Fruit fly (Drosophila melanogaster) whole organism, embryonic: ENCODE data around the gene CG32036.

Experiments used
- Awh ChIP-seq: fragments of 200-800 bp; sonication (Bioruptor generic); IDR thresholded peaks from 2 replicates; pipeline ENCODE4, ENCODE4 v1.3.6; 2022; ENCODE audit warnings: missing biosample characterization, missing genetic modification characterization
- BEAF-32 ChIP-seq: fragments of 200-800 bp; sonication (Bioruptor generic); optimal IDR thresholded peaks from 3 replicates; lab custom pipeline; 2017; ENCODE audit warnings: missing biosample characterization, missing genetic modification characterization, mild to moderate bottlenecking, moderate library complexity, missing genetic modification reagents
- CG10462 ChIP-seq: fragments of 200-800 bp; sonication (Bioruptor generic); optimal IDR thresholded peaks from 2 replicates; lab custom pipeline; 2016; ENCODE audit warnings: missing biosample characterization, missing genetic modification characterization
- CG12659 ChIP-seq: fragments of 200-800 bp; sonication (Bioruptor generic); optimal IDR thresholded peaks from 3 replicates; lab custom pipeline; 2017; ENCODE audit warnings: mild to moderate bottlenecking, missing biosample characterization, missing genetic modification reagents, missing genetic modification characterization
- CG13424 ChIP-seq: fragments of 200-800 bp; sonication (Bioruptor generic); optimal IDR thresholded peaks from 2 replicates; lab custom pipeline; 2019; ENCODE audit warnings: missing biosample characterization, mild to moderate bottlenecking, missing genetic modification characterization, moderate library complexity
- CG13775 ChIP-seq: fragments of 200-800 bp; sonication (Bioruptor generic); optimal IDR thresholded peaks from 3 replicates; lab custom pipeline; 2017; ENCODE audit warnings: missing biosample characterization, mild to moderate bottlenecking, missing genetic modification characterization
- CG14014 ChIP-seq: fragments of 200-800 bp; sonication (Bioruptor generic); IDR thresholded peaks from 2 replicates; pipeline ENCODE4 v1.3.6; 2022; ENCODE audit warnings: missing biosample characterization, missing genetic modification characterization
- CG16779 ChIP-seq: fragments of 200-800 bp; sonication (Bioruptor generic); IDR thresholded peaks from 2 replicates; pipeline ENCODE4 v1.3.6; 2022; ENCODE audit warnings: missing biosample characterization, missing genetic modification characterization
- CG18476 ChIP-seq: fragments of 200-800 bp; sonication (Bioruptor generic); optimal IDR thresholded peaks from 2 replicates; lab custom pipeline; 2016; ENCODE audit warnings: missing biosample characterization, mild to moderate bottlenecking, missing genetic modification characterization
- CG2116 ChIP-seq: fragments of 200-800 bp; sonication (Bioruptor generic); optimal IDR thresholded peaks from 3 replicates; lab custom pipeline; 2018; ENCODE audit warnings: missing biosample characterization, mild to moderate bottlenecking, missing genetic modification characterization
- CG2678 ChIP-seq: fragments of 200-800 bp; sonication (Bioruptor generic); optimal IDR thresholded peaks from 3 replicates; lab custom pipeline; 2019; ENCODE audit warnings: missing biosample characterization, mild to moderate bottlenecking, missing genetic modification characterization, moderate library complexity
- CG2712 ChIP-seq: fragments of 200-800 bp; optimal IDR thresholded peaks from 3 replicates; lab custom pipeline; 2019; ENCODE audit warnings: missing biosample characterization, mild to moderate bottlenecking, missing genetic modification characterization, moderate library complexity
- CG31441 ChIP-seq: fragments of 200-800 bp; sonication (Bioruptor generic); IDR thresholded peaks from 2 replicates; pipeline ENCODE4 v1.3.6; 2022; ENCODE audit warnings: missing biosample characterization, missing genetic modification characterization
- CG3163 ChIP-seq: fragments of 200-800 bp; sonication (Bioruptor generic); optimal IDR thresholded peaks from 3 replicates; lab custom pipeline; 2016; ENCODE audit warnings: missing biosample characterization, missing genetic modification characterization
- CG3281 ChIP-seq: fragments of 200-800 bp; sonication (Bioruptor generic); optimal IDR thresholded peaks from 3 replicates; lab custom pipeline; 2017; ENCODE audit warnings: missing biosample characterization, mild to moderate bottlenecking, missing genetic modification characterization
- CG3847 ChIP-seq: fragments of 200-800 bp; sonication (Bioruptor generic); IDR thresholded peaks from 2 replicates; pipeline ENCODE4 v1.3.6; 2022; ENCODE audit warnings: missing biosample characterization, missing genetic modification characterization
- CG4730 ChIP-seq: fragments of 200-800 bp; sonication (Bioruptor generic); IDR thresholded peaks from 2 replicates; pipeline ENCODE4 v1.3.6; 2022; ENCODE audit warnings: missing biosample characterization, missing genetic modification characterization
- CG6272 ChIP-seq: fragments of 200-800 bp; sonication (Bioruptor generic); IDR thresholded peaks from 2 replicates; pipeline ENCODE4 v1.3.6; 2022; ENCODE audit warnings: missing biosample characterization, missing genetic modification characterization
- CG6854 ChIP-seq: fragments of 200-800 bp; sonication (Bioruptor generic); optimal IDR thresholded peaks from 3 replicates; lab custom pipeline; 2017; ENCODE audit warnings: missing biosample characterization, mild to moderate bottlenecking, missing genetic modification characterization
- CG8924 ChIP-seq: fragments of 200-800 bp; optimal IDR thresholded peaks from 3 replicates; lab custom pipeline; 2019; ENCODE audit warnings: missing biosample characterization, mild to moderate bottlenecking, missing genetic modification characterization, moderate library complexity
- CG9727 ChIP-seq: fragments of 200-800 bp; sonication (Bioruptor generic); optimal IDR thresholded peaks from 3 replicates; lab custom pipeline; 2017; ENCODE audit warnings: missing biosample characterization, mild to moderate bottlenecking, missing genetic modification characterization
- Eip74EF ChIP-seq, 2 experiments: fragments of 200-800 bp in 1 of 2; fragments of >200 bp in 1 of 2; sonication (Bioruptor generic) in 1 of 2; optimal IDR thresholded peaks; 2 replicates each; lab custom pipeline; 2017 to 2019; ENCODE audit warnings: missing biosample characterization in 2 of 2, missing genetic modification characterization in 2 of 2, mild to moderate bottlenecking in 1 of 2, moderate library complexity in 1 of 2
- Hr51 ChIP-seq, 2 experiments: fragments of 200-800 bp; sonication (Bioruptor generic); optimal IDR thresholded peaks; 2 replicates in 1 of 2; 3 replicates in 1 of 2; lab custom pipeline; 2016 to 2018; ENCODE audit warnings: missing biosample characterization in 2 of 2, missing genetic modification characterization in 2 of 2, mild to moderate bottlenecking in 1 of 2, moderate library complexity in 1 of 2
- Hsf ChIP-seq: fragments of 200-800 bp; sonication (Bioruptor generic); optimal IDR thresholded peaks from 3 replicates; lab custom pipeline; 2016; ENCODE audit warnings: missing biosample characterization, missing genetic modification characterization
- MBD-R2 ChIP-seq: fragments of 200-800 bp; sonication (Bioruptor generic); IDR thresholded peaks from 2 replicates; pipeline ENCODE4 v1.3.6; 2022; ENCODE audit warnings: missing biosample characterization, missing genetic modification characterization
- Meics ChIP-seq: fragments of 200-800 bp; sonication (Bioruptor generic); optimal IDR thresholded peaks from 2 replicates; lab custom pipeline; 2017; ENCODE audit warnings: missing biosample characterization, mild to moderate bottlenecking, missing genetic modification characterization
- NK7.1 ChIP-seq: fragments of 200-800 bp; sonication (Bioruptor generic); optimal IDR thresholded peaks from 3 replicates; lab custom pipeline; 2016; ENCODE audit warnings: missing biosample characterization, missing genetic modification characterization
- Sox102F ChIP-seq: fragments of 200-800 bp; sonication (Bioruptor generic); optimal IDR thresholded peaks from 2 replicates; lab custom pipeline; 2018; ENCODE audit warnings: missing biosample characterization, mild to moderate bottlenecking, missing genetic modification characterization, moderate library complexity
- chif ChIP-seq, 2 experiments: fragments of 200-800 bp; sonication (Bioruptor generic); optimal IDR thresholded peaks; 3 replicates each; lab custom pipeline; 2016; ENCODE audit warnings: missing biosample characterization in 2 of 2, missing genetic modification characterization in 2 of 2
- dpn ChIP-seq, 2 experiments: fragments of 200-800 bp; sonication (Bioruptor generic); optimal IDR thresholded peaks; 3 replicates each; lab custom pipeline; 2016; ENCODE audit warnings: missing biosample characterization in 2 of 2, missing genetic modification characterization in 2 of 2
- esg ChIP-seq: fragments of 200-800 bp; sonication (Bioruptor generic); conservative IDR thresholded peaks from 2 replicates; pipeline ENCODE4 v1.3.6; 2022; ENCODE audit warnings: missing biosample characterization, missing genetic modification characterization
- ewg ChIP-seq: fragments of 200-800 bp; sonication (Bioruptor generic); optimal IDR thresholded peaks from 3 replicates; lab custom pipeline; 2017; ENCODE audit warnings: mild to moderate bottlenecking, missing biosample characterization, missing genetic modification reagents, missing genetic modification characterization
- fd96Cb ChIP-seq: fragments of 200-800 bp; sonication (Bioruptor generic); optimal IDR thresholded peaks from 2 replicates; lab custom pipeline; 2018; ENCODE audit warnings: missing biosample characterization, mild to moderate bottlenecking, missing genetic modification characterization, moderate library complexity
- hb ChIP-seq: fragments of 200-800 bp; sonication (Bioruptor generic); IDR thresholded peaks from 3 replicates; pipeline ENCODE4 v1.3.6; 2022; ENCODE audit warnings: missing biosample characterization, missing genetic modification characterization; ENCODE audit not compliant: partially characterized antibody
- hbn ChIP-seq: fragments of 200-800 bp; sonication (Bioruptor generic); IDR thresholded peaks from 2 replicates; pipeline ENCODE4 v1.3.6; 2022; ENCODE audit warnings: missing biosample characterization, missing genetic modification characterization; ENCODE audit not compliant: partially characterized antibody
- jing ChIP-seq: fragments of 200-800 bp; sonication (Bioruptor generic); optimal IDR thresholded peaks from 2 replicates; lab custom pipeline; 2018; ENCODE audit warnings: missing biosample characterization, mild to moderate bottlenecking, missing genetic modification characterization
- lmd ChIP-seq: fragments of 200-800 bp; sonication (Bioruptor generic); IDR thresholded peaks from 2 replicates; pipeline ENCODE4 v1.3.6; 2022; ENCODE audit warnings: missing biosample characterization, missing genetic modification characterization
- lov ChIP-seq, 2 experiments: fragments of 200-800 bp in 1 of 2; fragments of >200 bp in 1 of 2; sonication (Bioruptor generic) in 1 of 2; IDR thresholded peaks in 1 of 2; optimal IDR thresholded peaks in 1 of 2; 2 replicates in 1 of 2; 3 replicates in 1 of 2; pipeline versions ENCODE4 v1.3.6 to Lab custom; 2017 to 2022; ENCODE audit warnings: missing biosample characterization in 1 of 2, missing genetic modification characterization in 1 of 2
- mam ChIP-seq: fragments of 200-800 bp; sonication (Bioruptor generic); optimal IDR thresholded peaks from 3 replicates; lab custom pipeline; 2016; ENCODE audit warnings: missing biosample characterization, missing genetic modification characterization
- pum ChIP-seq: fragments of 200-800 bp; sonication (Bioruptor generic); optimal IDR thresholded peaks from 2 replicates; lab custom pipeline; 2016; ENCODE audit warnings: missing biosample characterization, missing genetic modification characterization
- ranshi ChIP-seq: fragments of 200-800 bp; sonication (Bioruptor generic); IDR thresholded peaks from 2 replicates; pipeline ENCODE4 v1.3.6; 2022; ENCODE audit warnings: missing biosample characterization, missing genetic modification characterization
- ro ChIP-seq: fragments of 200-800 bp; sonication (Bioruptor generic); IDR thresholded peaks from 2 replicates; pipeline ENCODE4 v1.3.6; 2022; ENCODE audit warnings: missing biosample characterization, missing genetic modification characterization
- row ChIP-seq: fragments of 200-800 bp; sonication (Bioruptor generic); IDR thresholded peaks from 3 replicates; pipeline ENCODE4 v1.3.6; 2022; ENCODE audit warnings: missing biosample characterization, missing genetic modification characterization
- sc ChIP-seq, 3 experiments: fragments of >200 bp in 2 of 3; fragments of 200-800 bp in 1 of 3; sonication (Bioruptor generic) in 1 of 3; optimal IDR thresholded peaks; 2 replicates in 2 of 3; 3 replicates in 1 of 3; lab custom pipeline; 2017; ENCODE audit warnings: mild to moderate bottlenecking in 1 of 3, missing biosample characterization in 1 of 3, missing genetic modification characterization in 1 of 3, missing genetic modification reagents in 1 of 3
- shn ChIP-seq: fragments of 200-800 bp; sonication (Bioruptor generic); optimal IDR thresholded peaks from 3 replicates; lab custom pipeline; 2016; ENCODE audit warnings: missing biosample characterization, missing genetic modification characterization
- ttk ChIP-seq: fragments of 200-800 bp; sonication (Bioruptor generic); IDR thresholded peaks from 2 replicates; pipeline ENCODE4 v2.1.2; 2022; ENCODE audit warnings: missing biosample characterization, missing genetic modification characterization
- vfl ChIP-seq: fragments of 200-800 bp; sonication (Bioruptor generic); optimal IDR thresholded peaks from 2 replicates; lab custom pipeline; 2016; ENCODE audit warnings: missing biosample characterization, missing genetic modification characterization
- wek ChIP-seq: fragments of 200-800 bp; sonication (Bioruptor generic); optimal IDR thresholded peaks from 3 replicates; lab custom pipeline; 2018; ENCODE audit warnings: missing biosample characterization, mild to moderate bottlenecking, missing genetic modification characterization, moderate library complexity

CG32036 gene

dm6 chr3L:9468261-9468890 is 20.7 kb downstream of the CG32036 start (continued):
- TF ChIP-seq wek (GFP tag; lab: Kevin White, UChicago): no peak
- no peak for TF ChIP-seq NK7.1
- TF ChIP-seq CG14014 (GFP tag; lab: Robert Waterston, UW): no peak
- peak; percentile 16 to 33 for TF ChIP-seq dpn (GFP tag; optimal IDR thresholded peaks at IDR 0.05; lab: Kevin White, UChicago)
- no peak for TF ChIP-seq CG3847 (GFP tag; lab: Robert Waterston, UW)
- no peak for TF ChIP-seq ttk
- TF ChIP-seq CG2678 (tag; lab: Kevin White, UChicago): peak; percentile 73
- no peak for TF ChIP-seq CG6272 (GFP tag; lab: Robert Waterston, UW)
- TF ChIP-seq CG10462 (GFP tag; lab: Kevin White, UChicago): no peak
- no peak for TF ChIP-seq lov (optimal IDR thresholded peaks at IDR 0.05; lab: Kevin White, UChicago)
- no peak for TF ChIP-seq lov (GFP tag; IDR thresholded peaks at IDR 0.05; lab: Robert Waterston, UW)
- TF ChIP-seq shn (GFP tag; lab: Kevin White, UChicago): peak; percentile 15
- no peak for TF ChIP-seq sc (optimal IDR thresholded peaks at IDR 0.05; lab: Kevin White, UChicago)
- TF ChIP-seq sc (GFP tag; optimal IDR thresholded peaks at IDR 0.05; lab: Kevin White, UChicago): no peak
- peak; percentile 63; the same call in 1 of the 2 replicates for TF ChIP-seq CG31441 (GFP tag; lab: Robert Waterston, UW)
- peak; percentile 4 for TF ChIP-seq CG13424 (tag; lab: Kevin White, UChicago)
- peak in 1 of 2 experiments; percentile 9 for TF ChIP-seq chif (GFP tag; optimal IDR thresholded peaks at IDR 0.05; lab: Kevin White, UChicago)
- TF ChIP-seq ranshi (GFP tag; lab: Robert Waterston, UW): no peak
- no peak for TF ChIP-seq ro (GFP tag; lab: Robert Waterston, UW)
- TF ChIP-seq vfl (GFP tag; lab: Kevin White, UChicago): no peak
- TF ChIP-seq BEAF-32 (GFP tag; lab: Kevin White, UChicago): no peak
- no peak for TF ChIP-seq CG18476
- 0 out of 3 replicates have a peak, but pooled peaks have one; percentile 33 for TF ChIP-seq hb (GFP tag; lab: Robert Waterston, UW)
- TF ChIP-seq Hr51 (GFP tag; optimal IDR thresholded peaks at IDR 0.05; lab: Kevin White, UChicago): peak in 1 of 2 experiments; percentile 24
- TF ChIP-seq fd96Cb (tag; lab: Kevin White, UChicago): peak; percentile 33
- peak; percentile 34 for TF ChIP-seq CG2712 (tag; lab: Kevin White, UChicago)
- peak; percentile 17 for TF ChIP-seq CG12659 (GFP tag; lab: Kevin White, UChicago)
- TF ChIP-seq MBD-R2: no peak
- peak; percentile 35; the same call in 2 of the 3 replicates for TF ChIP-seq row
- TF ChIP-seq CG16779 (GFP tag; lab: Robert Waterston, UW): 0 out of 2 replicates have a peak, but pooled peaks have one; percentile 31
- TF ChIP-seq CG13775 (GFP tag; lab: Kevin White, UChicago): peak; percentile 26
- no peak for TF ChIP-seq CG4730 (GFP tag; lab: Robert Waterston, UW)
- TF ChIP-seq hbn: no peak
- TF ChIP-seq mam (GFP tag; lab: Kevin White, UChicago): peak; percentile 24
- TF ChIP-seq CG6854 (GFP tag; lab: Kevin White, UChicago): peak; percentile 45
- peak in 1 of 2 experiments; percentile 17 for TF ChIP-seq Eip74EF (GFP tag; optimal IDR thresholded peaks at IDR 0.05; lab: Kevin White, UChicago)
- TF ChIP-seq Sox102F (GFP tag; lab: Kevin White, UChicago): peak; percentile 50
- no peak for TF ChIP-seq esg (GFP tag; lab: Robert Waterston, UW)
- TF ChIP-seq Awh (GFP tag; lab: Robert Waterston, UW): no peak
- no peak for TF ChIP-seq CG2116
- peak; percentile 25 for TF ChIP-seq pum (GFP tag; lab: Kevin White, UChicago)
- TF ChIP-seq CG3163: no peak
- TF ChIP-seq CG9727 (GFP tag; lab: Kevin White, UChicago): peak; percentile 28
- peak; percentile 27 for TF ChIP-seq CG8924 (tag; lab: Kevin White, UChicago)
- TF ChIP-seq ewg: no peak
- TF ChIP-seq CG3281 (GFP tag; lab: Kevin White, UChicago): peak; percentile 51
- TF ChIP-seq lmd (GFP tag; lab: Robert Waterston, UW): 0 out of 2 replicates have a peak, but pooled peaks have one; percentile 26
- peak; percentile 62 for TF ChIP-seq Meics (GFP tag; lab: Kevin White, UChicago)
- no peak for TF ChIP-seq jing (GFP tag; lab: Kevin White, UChicago)
- peak; percentile 37 for TF ChIP-seq Hsf
